Worm (Caenorhabditis elegans) whole organism, L4 larva: ENCODE data around the gene ZK1240.9.

Experiments used
- D1046.2 ChIP-seq: fragments of 200-800 bp; sonication (Bioruptor generic); IDR thresholded peaks from 2 replicates; pipeline ENCODE4 v1.3.6; 2022; ENCODE audit warnings: missing genetic modification characterization, missing compliant biosample characterization
- F49E8.2 ChIP-seq: sonication (generic microtip); optimal IDR thresholded peaks from 2 replicates; lab custom pipeline; 2016; ENCODE audit warnings: missing compliant biosample characterization, mild to moderate bottlenecking, missing genetic modification characterization, borderline replicate concordance
- T26A8.4 ChIP-seq: fragments of 200-800 bp; sonication (Bioruptor generic); IDR thresholded peaks from 2 replicates; pipeline ENCODE4 v1.3.6; 2022; ENCODE audit warnings: missing genetic modification characterization, missing compliant biosample characterization
- Y48G9A.11 ChIP-seq: fragments of 200-800 bp; sonication (Bioruptor generic); IDR thresholded peaks from 2 replicates; pipeline ENCODE4 v1.3.6; 2022; ENCODE audit warnings: missing genetic modification reagents, missing genetic modification characterization, missing compliant biosample characterization
- aha-1 ChIP-seq: fragments of 150-350 bp; peaks from one replicate; lab custom pipeline; 2014; ENCODE audit warnings: missing biosample characterization, missing genetic modification characterization
- ama-1 ChIP-seq: fragments of 150-350 bp; optimal IDR thresholded peaks from 2 replicates; lab custom pipeline; 2014; ENCODE audit warnings: inconsistent platforms, mixed read lengths
- attf-4 ChIP-seq: sonication (generic microtip); optimal IDR thresholded peaks from 3 replicates; lab custom pipeline; 2017; ENCODE audit warnings: missing biosample characterization, missing genetic modification characterization
- ceh-44 ChIP-seq: fragments of 200-800 bp; sonication (Bioruptor generic); IDR thresholded peaks from 2 replicates; pipeline ENCODE4 v1.3.6; 2022; ENCODE audit warnings: missing genetic modification reagents, missing genetic modification characterization, missing compliant biosample characterization
- ces-1 ChIP-seq: fragments of 150-350 bp; sonication (generic microtip); optimal IDR thresholded peaks from 4 replicates; lab custom pipeline; 2014; ENCODE audit warnings: missing biosample characterization, missing genetic modification reagents, missing genetic modification characterization
- daf-16 ChIP-seq, 3 experiments: sonication (generic microtip); optimal IDR thresholded peaks; 2 replicates each; lab custom pipeline; 2016 to 2017; ENCODE audit warnings: missing genetic modification characterization in 3 of 3, missing genetic modification reagents in 3 of 3, mild to moderate bottlenecking in 2 of 3, missing compliant biosample characterization in 2 of 3, missing biosample characterization in 1 of 3, moderate library complexity in 1 of 3
- daf-19 ChIP-seq: fragments of 200-800 bp; sonication (Bioruptor generic); conservative IDR thresholded peaks from 2 replicates; pipeline ENCODE4 v1.3.6; 2022; ENCODE audit warnings: missing genetic modification characterization, missing compliant biosample characterization
- daf-8 ChIP-seq: fragments of 200-800 bp; sonication (Bioruptor generic); IDR thresholded peaks from 2 replicates; pipeline ENCODE4 v1.3.6; 2022; ENCODE audit warnings: missing genetic modification characterization, missing compliant biosample characterization
- dmd-6 ChIP-seq: fragments of 200-800 bp; sonication (Bioruptor generic); IDR thresholded peaks from 2 replicates; pipeline ENCODE4 v1.3.6; 2022; ENCODE audit warnings: missing genetic modification reagents, missing genetic modification characterization, missing compliant biosample characterization
- dve-1 ChIP-seq: sonication (generic microtip); optimal IDR thresholded peaks from 2 replicates; lab custom pipeline; 2017; ENCODE audit warnings: antibody characterized with exemption, mild to moderate bottlenecking, missing genetic modification characterization, missing compliant biosample characterization; ENCODE audit not compliant: insufficient read depth
- fkh-10 ChIP-seq: fragments of 150-350 bp; optimal IDR thresholded peaks from 2 replicates; lab custom pipeline; 2014; ENCODE audit warnings: missing biosample characterization, missing genetic modification reagents, missing genetic modification characterization
- hlh-11 ChIP-seq: fragments of 200-800 bp; sonication (Bioruptor generic); optimal IDR thresholded peaks from 2 replicates; lab custom pipeline; 2018; ENCODE audit warnings: mild to moderate bottlenecking, missing genetic modification characterization, missing compliant biosample characterization
- hlh-30 ChIP-seq: sonication (generic microtip); optimal IDR thresholded peaks from 2 replicates; lab custom pipeline; 2017; ENCODE audit warnings: antibody characterized with exemption, mild to moderate bottlenecking, missing genetic modification characterization, missing compliant biosample characterization; ENCODE audit not compliant: insufficient read depth
- lin-1 ChIP-seq: fragments of 200-800 bp; sonication (Bioruptor generic); IDR thresholded peaks from 2 replicates; pipeline ENCODE4 v1.3.6; 2022; ENCODE audit warnings: missing genetic modification reagents, missing genetic modification characterization, missing compliant biosample characterization
- lin-15B ChIP-seq: fragments of 150-350 bp; sonication (generic microtip); optimal IDR thresholded peaks from 3 replicates; lab custom pipeline; 2014; ENCODE audit warnings: missing biosample characterization, missing genetic modification characterization
- mdl-1 ChIP-seq, 2 experiments: fragments of 150-350 bp in 1 of 2; sonication (generic microtip) in 1 of 2; optimal IDR thresholded peaks; 2 replicates each; lab custom pipeline; 2014 to 2017; ENCODE audit warnings: missing biosample characterization in 2 of 2, missing genetic modification characterization in 2 of 2
- mes-2 ChIP-seq: sonication (generic microtip); optimal IDR thresholded peaks from 2 replicates; lab custom pipeline; 2016; ENCODE audit warnings: missing genotype, mild to moderate bottlenecking, missing genetic modification characterization, missing compliant biosample characterization; ENCODE audit not compliant: poor library complexity, severe bottlenecking
- mxl-3 ChIP-seq: fragments of 200-800 bp; sonication (Bioruptor generic); optimal IDR thresholded peaks from 2 replicates; lab custom pipeline; 2018; ENCODE audit warnings: mild to moderate bottlenecking, missing genetic modification characterization, missing compliant biosample characterization
- nhr-102 ChIP-seq: sonication (generic microtip); optimal IDR thresholded peaks from 2 replicates; lab custom pipeline; 2016; ENCODE audit warnings: mild to moderate bottlenecking, missing genetic modification characterization, moderate library complexity, missing compliant biosample characterization
- nhr-11 ChIP-seq: fragments of 150-350 bp; optimal IDR thresholded peaks from 2 replicates; lab custom pipeline; 2014; ENCODE audit warnings: missing biosample characterization, missing genetic modification characterization
- nhr-111 ChIP-seq: fragments of 200-800 bp; sonication (Bioruptor generic); optimal IDR thresholded peaks from 2 replicates; lab custom pipeline; 2018; ENCODE audit warnings: mild to moderate bottlenecking, missing genetic modification characterization, missing compliant biosample characterization
- nhr-28 ChIP-seq: fragments of 150-350 bp; optimal IDR thresholded peaks from 2 replicates; lab custom pipeline; 2014; ENCODE audit warnings: missing biosample characterization, missing genetic modification characterization
- nhr-41 ChIP-seq: fragments of 200-800 bp; sonication (Bioruptor generic); IDR thresholded peaks from 2 replicates; pipeline ENCODE4 v1.3.6; 2022; ENCODE audit warnings: missing genetic modification reagents, missing genetic modification characterization, missing compliant biosample characterization
- pqm-1 ChIP-seq: sonication (generic microtip); optimal IDR thresholded peaks from 2 replicates; lab custom pipeline; 2017; ENCODE audit warnings: missing biosample characterization, missing genetic modification characterization
- rbr-2 ChIP-seq: sonication (generic microtip); optimal IDR thresholded peaks from 2 replicates; lab custom pipeline; 2016; ENCODE audit warnings: missing genotype, missing genetic modification characterization, missing compliant biosample characterization
- saeg-2 ChIP-seq: fragments of 200-800 bp; sonication (Bioruptor generic); IDR thresholded peaks from 2 replicates; pipeline ENCODE4 v1.3.6; 2022; ENCODE audit warnings: missing genetic modification reagents, missing genetic modification characterization, missing compliant biosample characterization
- sdz-12 ChIP-seq: fragments of 200-800 bp; sonication (Bioruptor generic); optimal IDR thresholded peaks from 2 replicates; lab custom pipeline; 2018; ENCODE audit warnings: mild to moderate bottlenecking, missing genetic modification characterization, missing compliant biosample characterization
- set-16 ChIP-seq: fragments of 200-800 bp; sonication (Bioruptor generic); IDR thresholded peaks from 2 replicates; pipeline ENCODE4 v1.3.6; 2022; ENCODE audit warnings: missing genetic modification reagents, missing genetic modification characterization, missing compliant biosample characterization
- skn-1 ChIP-seq: fragments of 150-350 bp; optimal IDR thresholded peaks from 2 replicates; lab custom pipeline; 2014; ENCODE audit warnings: missing biosample characterization, missing genetic modification characterization
- snpc-4 ChIP-seq: fragments of 150-350 bp; optimal IDR thresholded peaks from 2 replicates; lab custom pipeline; 2014; ENCODE audit warnings: missing biosample characterization, missing genetic modification characterization
- spr-3 ChIP-seq: fragments of 200-800 bp; sonication (Bioruptor generic); optimal IDR thresholded peaks from 2 replicates; lab custom pipeline; 2018; ENCODE audit warnings: mild to moderate bottlenecking, missing genetic modification characterization, missing compliant biosample characterization
- tra-1 ChIP-seq: fragments of 200-800 bp; sonication (Bioruptor generic); IDR thresholded peaks from 2 replicates; pipeline ENCODE4 v1.3.6; 2022; ENCODE audit warnings: missing genetic modification reagents, missing genetic modification characterization, missing compliant biosample characterization
- unc-62 ChIP-seq, 3 experiments: fragments of 150-350 bp in 1 of 3; sonication (generic microtip); optimal IDR thresholded peaks in 2 of 3; peaks in 1 of 3; 1 replicate in 1 of 3; 2 replicates in 2 of 3; lab custom pipeline; 2014 to 2017; ENCODE audit warnings: missing biosample characterization in 3 of 3, missing genetic modification characterization in 3 of 3, missing genetic modification reagents in 3 of 3, missing genotype in 1 of 3
- zip-11 ChIP-seq: fragments of 200-800 bp; sonication (Bioruptor generic); IDR thresholded peaks from 2 replicates; pipeline ENCODE4 v1.3.6; 2022; ENCODE audit warnings: missing genetic modification characterization, missing compliant biosample characterization
- ztf-11 ChIP-seq: fragments of 150-350 bp; optimal IDR thresholded peaks from 2 replicates; lab custom pipeline; 2014; ENCODE audit warnings: missing biosample characterization, missing genetic modification characterization

The ZK1240.9 gene

ce11 chrII:2320097-2320496 lies 2.1 kb downstream of the ZK1240.9 start, which contains the start of gene ZK1240.3 (continued):
- TF ChIP-seq Y48G9A.11 (GFP tag; lab: Robert Waterston, UW) (no peak), nhr-111 (GFP tag; lab: Kevin White, UChicago) (no peak), sdz-12 (GFP tag; lab: Kevin White, UChicago) (no peak), saeg-2 (GFP tag; lab: Robert Waterston, UW) (no peak), set-16 (no peak), nhr-41 (GFP tag; lab: Robert Waterston, UW) (peak; percentile 55; the same call in 1 of the 2 replicates), mes-2 (tag; lab: Kevin White, UChicago) (no peak), ces-1 (no peak), hlh-11 (peak; percentile 58), F49E8.2 (tag; lab: Kevin White, UChicago) (no peak), nhr-28 (tag; lab: Kevin White, UChicago) (peak; percentile 78), skn-1 (tag; lab: Kevin White, UChicago) (no peak), rbr-2 (tag; lab: Kevin White, UChicago) (no peak), mdl-1 (tag; optimal IDR thresholded peaks at IDR 0.05; lab: Kevin White, UChicago) (no peak), ama-1 (no peak), spr-3 (GFP tag; lab: Kevin White, UChicago) (no peak), daf-8 (no peak), daf-19 (GFP tag; lab: Robert Waterston, UW) (no peak), unc-62 (GFP tag; optimal IDR thresholded peaks at IDR 0.05 in 1 of 2; lab: Kevin White, UChicago) (peak in 1 of 2 experiments; percentile 37), unc-62 (tag; optimal IDR thresholded peaks at IDR 0.05; lab: Kevin White, UChicago) (no peak), nhr-102 (tag; lab: Kevin White, UChicago) (no peak), tra-1 (GFP tag; lab: Robert Waterston, UW) (no peak), lin-15B (no peak), zip-11 (GFP tag; lab: Robert Waterston, UW) (no peak), nhr-11 (tag; lab: Kevin White, UChicago) (no peak), attf-4 (no peak), D1046.2 (no peak), snpc-4 (tag; lab: Kevin White, UChicago) (no peak), mxl-3 (GFP tag; lab: Kevin White, UChicago) (no peak), fkh-10 (GFP tag; lab: Kevin White, UChicago) (no peak), pqm-1 (tag; lab: Kevin White, UChicago) (peak; percentile 91)

- TF ChIP-seq lin-15B (no peak), ceh-44 (GFP tag; lab: Robert Waterston, UW) (no peak), lin-1 (GFP tag; lab: Robert Waterston, UW) (peak; percentile 17; the same call in 1 of the 2 replicates), aha-1 (no peak), T26A8.4 (GFP tag; lab: Robert Waterston, UW) (no peak), ztf-11 (tag; lab: Kevin White, UChicago) (no peak), hlh-30 (peak; percentile 29), daf-16 (GFP tag; optimal IDR thresholded peaks at IDR 0.05; lab: Kevin White, UChicago) (no peak), daf-16 (tag; optimal IDR thresholded peaks at IDR 0.05; lab: Kevin White, UChicago) (peak; percentile 72), nhr-28 (tag; lab: Kevin White, UChicago) (peak; percentile 69), hlh-11 (peak; percentile 55), pqm-1 (tag; lab: Kevin White, UChicago) (peak; percentile 85), dmd-6 (GFP tag; lab: Robert Waterston, UW) (peak; percentile 76), dve-1 (tag; lab: Kevin White, UChicago) (peak; percentile 51)
- TF ChIP-seq, all 104 proteins: peak for 8
Observed at ce11 chrII:2322857-2323518, 5.0 kb downstream of the ZK1240.9 start, which contains the start of the genes ZK1240.6 and ZK1240.2. ZK1240.6 (minus strand) TSS chrII:2322907. ZK1240.2 (plus strand) TSS chrII:2323376.
